Worm (Caenorhabditis elegans) whole organism, mixed stage, embryonic: ENCODE data around the gene C30A5.10.

Experiments used
- ceh-83 ChIP-seq: fragments of 200-800 bp; sonication (Bioruptor generic); optimal IDR thresholded peaks from 2 replicates; lab custom pipeline; 2018; ENCODE audit warnings: mild to moderate bottlenecking, missing genetic modification characterization, missing compliant biosample characterization
- ces-1 ChIP-seq: fragments of 150-350 bp; optimal IDR thresholded peaks from 2 replicates; lab custom pipeline; 2014; ENCODE audit warnings: missing biosample characterization, missing genetic modification reagents, missing genetic modification characterization
- lin-13 ChIP-seq: fragments of 150-350 bp; optimal IDR thresholded peaks from 2 replicates; lab custom pipeline; 2014; ENCODE audit warnings: missing biosample characterization, missing genetic modification characterization
- lsy-2 ChIP-seq: fragments of 150-350 bp; optimal IDR thresholded peaks from 2 replicates; lab custom pipeline; 2014; ENCODE audit warnings: missing biosample characterization, missing genetic modification characterization
- mep-1 ChIP-seq: fragments of 150-350 bp; optimal IDR thresholded peaks from 2 replicates; lab custom pipeline; 2017; ENCODE audit warnings: missing biosample characterization, missing genetic modification reagents, missing genetic modification characterization, inconsistent platforms
- nhr-12 ChIP-seq: fragments of 150-350 bp; optimal IDR thresholded peaks from 2 replicates; lab custom pipeline; 2014; ENCODE audit warnings: missing biosample characterization, missing genetic modification characterization
- nhr-237 ChIP-seq: fragments of 150-350 bp; optimal IDR thresholded peaks from 2 replicates; lab custom pipeline; 2014; ENCODE audit warnings: missing biosample characterization, missing genetic modification characterization
- pha-4 ChIP-seq: fragments of 150-350 bp; optimal IDR thresholded peaks from 2 replicates; lab custom pipeline; 2018; ENCODE audit warnings: missing biosample characterization, missing genetic modification reagents, missing genetic modification characterization
- sptf-1 ChIP-seq: sonication (generic microtip); optimal IDR thresholded peaks from 2 replicates; lab custom pipeline; 2017; ENCODE audit warnings: mild to moderate bottlenecking, missing genetic modification characterization, moderate library complexity, missing compliant biosample characterization
- unc-39 ChIP-seq: fragments of 150-350 bp; optimal IDR thresholded peaks from 2 replicates; lab custom pipeline; 2014; ENCODE audit warnings: missing biosample characterization, missing genetic modification characterization

DNA sequence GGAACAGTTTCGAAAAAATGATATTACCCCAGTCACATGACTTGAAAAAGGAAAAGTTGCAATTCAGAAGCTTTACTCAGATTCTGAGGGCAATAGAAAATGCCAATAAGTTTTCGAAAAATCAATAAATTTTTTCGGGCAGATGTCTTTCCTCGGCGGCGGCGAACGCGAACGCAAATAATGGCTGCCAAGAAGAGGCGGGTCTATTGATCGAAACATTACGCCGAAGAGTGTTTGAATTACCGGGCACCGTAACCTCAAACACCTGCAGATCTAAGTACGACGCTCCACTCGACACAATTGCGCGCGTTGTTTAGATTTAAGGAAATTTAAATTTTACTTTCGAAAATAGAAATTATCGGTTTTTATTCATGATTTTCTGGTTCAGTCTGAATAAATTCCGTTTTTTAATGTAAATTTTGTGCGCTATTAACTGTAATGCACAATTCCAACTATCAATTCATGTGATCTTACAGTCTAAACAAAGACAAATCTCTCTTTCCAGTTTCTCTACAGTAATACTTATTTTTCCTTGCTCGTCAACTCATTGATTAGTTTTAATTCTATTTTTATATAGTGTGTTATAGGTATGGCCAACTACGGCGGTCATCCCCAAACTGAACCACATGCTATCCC is 45.8 kb downstream of the C30A5.10 start, which contains the start of gene prp-8:
- TF ChIP-seq pha-4 (tag; lab: Kevin White, UChicago) (peak; percentile 84), ceh-83 (GFP tag; lab: Kevin White, UChicago) (no peak), mep-1 (peak; percentile 87), lsy-2 (tag; lab: Kevin White, UChicago) (peak; percentile 97), lin-13 (peak; percentile 86), unc-39 (tag; lab: Kevin White, UChicago) (no peak), ces-1 (no peak), sptf-1 (tag; lab: Kevin White, UChicago) (peak; percentile 68), nhr-12 (tag; lab: Kevin White, UChicago) (no peak), nhr-237 (no peak)
